Worm (Caenorhabditis elegans) whole organism, L3 larva: Measurements from ENCODE around the gene epic-2.

ENCODE experiments used
- aly-2 ChIP-seq: fragments of 150-350 bp; optimal IDR thresholded peaks from 2 replicates; lab custom pipeline; 2014; ENCODE audit warnings: missing biosample characterization, missing genetic modification characterization
- ceh-9 ChIP-seq: sonication (generic microtip); optimal IDR thresholded peaks from 2 replicates; lab custom pipeline; 2018; ENCODE audit warnings: missing biosample characterization, missing genetic modification characterization
- daf-12 ChIP-seq: fragments of 150-350 bp; optimal IDR thresholded peaks from 2 replicates; lab custom pipeline; 2014; ENCODE audit warnings: missing biosample characterization, missing genetic modification reagents, missing genetic modification characterization
- egl-27 ChIP-seq: sonication (generic microtip); optimal IDR thresholded peaks from 4 replicates; lab custom pipeline; 2017; ENCODE audit warnings: missing biosample characterization, missing genetic modification reagents, missing genetic modification characterization
- eor-1 ChIP-seq, 2 experiments: fragments of 150-350 bp; optimal IDR thresholded peaks; 2 replicates each; lab custom pipeline; 2014 to 2018; ENCODE audit warnings: missing biosample characterization in 2 of 2, missing genetic modification characterization in 2 of 2
- fkh-2 ChIP-seq: fragments of 150-350 bp; optimal IDR thresholded peaks from 2 replicates; lab custom pipeline; 2014; ENCODE audit warnings: missing biosample characterization, missing genetic modification reagents, missing genetic modification characterization
- jun-1 ChIP-seq: fragments of 150-350 bp; optimal IDR thresholded peaks from 2 replicates; lab custom pipeline; 2014; ENCODE audit warnings: missing biosample characterization, missing genetic modification reagents, missing genetic modification characterization
- lin-15B ChIP-seq: fragments of 150-350 bp; optimal IDR thresholded peaks from 2 replicates; lab custom pipeline; 2014; ENCODE audit warnings: missing biosample characterization, missing genetic modification characterization
- mdl-1 ChIP-seq: fragments of 150-350 bp; optimal IDR thresholded peaks from 2 replicates; lab custom pipeline; 2014; ENCODE audit warnings: missing biosample characterization, missing genetic modification characterization
- mml-1 ChIP-seq: fragments of 150-350 bp; sonication (generic microtip); optimal IDR thresholded peaks from 3 replicates; lab custom pipeline; 2014; ENCODE audit warnings: missing biosample characterization, missing genetic modification characterization
- nfya-1 ChIP-seq: sonication (generic microtip); optimal IDR thresholded peaks from 2 replicates; lab custom pipeline; 2017; ENCODE audit warnings: missing genetic modification characterization, mild to moderate bottlenecking, missing compliant biosample characterization, antibody characterized with exemption, moderate library complexity; ENCODE audit not compliant: insufficient read depth
- nhr-23 ChIP-seq: fragments of 150-350 bp; optimal IDR thresholded peaks from 2 replicates; lab custom pipeline; 2014; ENCODE audit warnings: missing biosample characterization, missing genetic modification reagents, missing genetic modification characterization
- nhr-25 ChIP-seq: sonication (generic microtip); optimal IDR thresholded peaks from 2 replicates; lab custom pipeline; 2017; ENCODE audit warnings: missing biosample characterization, missing genetic modification characterization
- nhr-28 ChIP-seq: fragments of 150-350 bp; optimal IDR thresholded peaks from 2 replicates; lab custom pipeline; 2014; ENCODE audit warnings: missing biosample characterization, missing genetic modification characterization
- nhr-77 ChIP-seq: fragments of 150-350 bp; optimal IDR thresholded peaks from 2 replicates; lab custom pipeline; 2014; ENCODE audit warnings: missing biosample characterization, missing genetic modification characterization
- snpc-4 ChIP-seq: fragments of 150-350 bp; optimal IDR thresholded peaks from 2 replicates; lab custom pipeline; 2014; ENCODE audit warnings: missing biosample characterization, missing genetic modification characterization
- tbx-2 ChIP-seq: sonication (generic microtip); optimal IDR thresholded peaks from 2 replicates; lab custom pipeline; 2016; ENCODE audit warnings: mild to moderate bottlenecking, missing genetic modification characterization, missing compliant biosample characterization
- unc-39 ChIP-seq: sonication (generic microtip); optimal IDR thresholded peaks from 4 replicates; lab custom pipeline; 2017; ENCODE audit warnings: missing biosample characterization, missing genetic modification characterization
- ztf-11 ChIP-seq: fragments of 150-350 bp; optimal IDR thresholded peaks from 2 replicates; lab custom pipeline; 2014; ENCODE audit warnings: missing biosample characterization, missing genetic modification characterization
- ztf-4 ChIP-seq: fragments of 150-350 bp; optimal IDR thresholded peaks from 2 replicates; lab custom pipeline; 2014; ENCODE audit warnings: missing biosample characterization, missing genetic modification characterization

Gene epic-2

ce11 chrIV:1768288-1768687 is 47.7 kb downstream of the epic-2 start, which contains the start of gene col-108:
TSS of gene col-108 (plus strand) at chrIV:1768588.
- TF ChIP-seq mdl-1 (tag; lab: Kevin White, UChicago) (no peak), ztf-11 (tag; lab: Kevin White, UChicago) (no peak), nhr-25 (tag; lab: Kevin White, UChicago) (no peak), nhr-77 (tag; lab: Kevin White, UChicago) (no peak), daf-12 (no peak), ceh-9 (no peak), lin-15B (no peak), nfya-1 (tag; lab: Kevin White, UChicago) (no peak), eor-1 (tag; optimal IDR thresholded peaks at IDR 0.05; lab: Kevin White, UChicago) (no peak), ztf-4 (tag; lab: Kevin White, UChicago) (no peak), tbx-2 (tag; lab: Kevin White, UChicago) (no peak), aly-2 (tag; lab: Kevin White, UChicago) (no peak), nhr-23 (tag; lab: Kevin White, UChicago) (no peak)

- TF ChIP-seq fkh-2, result no peak
- TF ChIP-seq jun-1 (tag; lab: Kevin White, UChicago), result no peak
- no peak for TF ChIP-seq snpc-4
- TF ChIP-seq eor-1 (tag; optimal IDR thresholded peaks at IDR 0.05; lab: Kevin White, UChicago), result no peak
- TF ChIP-seq egl-27 (tag; lab: Kevin White, UChicago), result no peak
- TF ChIP-seq, all 47 proteins: peak for 0
Measured at ce11 chrIV:1769074-1769473, 48.5 kb downstream of the epic-2 start.

- no peak for TF ChIP-seq nhr-28 (tag; lab: Kevin White, UChicago)
- no peak for TF ChIP-seq mml-1 (tag; lab: Kevin White, UChicago)
- TF ChIP-seq ceh-9, result no peak
- no peak for TF ChIP-seq unc-39 (tag; lab: Kevin White, UChicago)
- no peak for TF ChIP-seq nhr-23 (tag; lab: Kevin White, UChicago)
Measured at ce11 chrIV:1771843-1772242, 51.3 kb downstream of the epic-2 start, which contains the start of gene Y41D4A.1. TSS of gene Y41D4A.1 (plus strand) at chrIV:1772143.
